Worm (Caenorhabditis elegans) whole organism, late embryonic: ENCODE data around the gene znfx-1.

ENCODE experiments used
- Y22D7AL.16 ChIP-seq: sonication (generic microtip); optimal IDR thresholded peaks from 2 replicates; lab custom pipeline; 2016; ENCODE audit warnings: missing genetic modification characterization, missing compliant biosample characterization
- ahr-1 ChIP-seq: sonication (generic microtip); optimal IDR thresholded peaks from 2 replicates; lab custom pipeline; 2016; ENCODE audit warnings: missing genetic modification characterization, missing compliant biosample characterization
- ama-1 ChIP-seq: fragments of 150-350 bp; optimal IDR thresholded peaks from 2 replicates; lab custom pipeline; 2014
- ceh-18 ChIP-seq: sonication (generic microtip); optimal IDR thresholded peaks from 2 replicates; lab custom pipeline; 2016; ENCODE audit warnings: missing genetic modification characterization, missing compliant biosample characterization
- ceh-19 ChIP-seq: fragments of 200-800 bp; sonication (Bioruptor generic); optimal IDR thresholded peaks from 2 replicates; lab custom pipeline; 2018; ENCODE audit warnings: mild to moderate bottlenecking, missing genetic modification characterization, missing compliant biosample characterization
- ceh-24 ChIP-seq: sonication (generic microtip); optimal IDR thresholded peaks from 2 replicates; lab custom pipeline; 2016; ENCODE audit warnings: mild to moderate bottlenecking, missing genetic modification characterization, missing compliant biosample characterization
- ceh-31 ChIP-seq: sonication (generic microtip); optimal IDR thresholded peaks from 2 replicates; lab custom pipeline; 2016; ENCODE audit warnings: missing genetic modification characterization, missing compliant biosample characterization
- ceh-34 ChIP-seq: sonication (generic microtip); optimal IDR thresholded peaks from 2 replicates; lab custom pipeline; 2016; ENCODE audit warnings: mild to moderate bottlenecking, missing genetic modification characterization, missing compliant biosample characterization
- ceh-45 ChIP-seq: fragments of 200-800 bp; sonication (Bioruptor generic); IDR thresholded peaks from 2 replicates; pipeline ENCODE4 v1.3.6; 2022; ENCODE audit warnings: missing genetic modification reagents, missing genetic modification characterization, missing compliant biosample characterization
- che-1 ChIP-seq: sonication (generic microtip); optimal IDR thresholded peaks from 2 replicates; lab custom pipeline; 2016; ENCODE audit warnings: mild to moderate bottlenecking, missing genetic modification characterization, missing compliant biosample characterization
- dmd-4 ChIP-seq: sonication (generic microtip); optimal IDR thresholded peaks from 2 replicates; lab custom pipeline; 2016; ENCODE audit warnings: borderline replicate concordance, missing genetic modification characterization, missing compliant biosample characterization
- dve-1 ChIP-seq: sonication (generic microtip); optimal IDR thresholded peaks from 2 replicates; lab custom pipeline; 2017; ENCODE audit warnings: antibody characterized with exemption, mild to moderate bottlenecking, missing genetic modification characterization, missing compliant biosample characterization
- elt-2 ChIP-seq: sonication (generic microtip); optimal IDR thresholded peaks from 2 replicates; lab custom pipeline; 2016; ENCODE audit warnings: missing genetic modification reagents, missing genetic modification characterization, missing compliant biosample characterization
- gmeb-2 ChIP-seq: sonication (generic microtip); optimal IDR thresholded peaks from 2 replicates; lab custom pipeline; 2016; ENCODE audit warnings: missing genetic modification characterization, inconsistent platforms, missing compliant biosample characterization
- hlh-30 ChIP-seq: sonication (generic microtip); optimal IDR thresholded peaks from 2 replicates; lab custom pipeline; 2017; ENCODE audit warnings: antibody characterized with exemption, missing genetic modification characterization, missing compliant biosample characterization; ENCODE audit not compliant: insufficient read depth
- hlh-6 ChIP-seq: sonication (generic microtip); optimal IDR thresholded peaks from 2 replicates; lab custom pipeline; 2016; ENCODE audit warnings: missing genotype, missing genetic modification characterization, missing compliant biosample characterization
- madf-2 ChIP-seq: sonication (generic microtip); optimal IDR thresholded peaks from 2 replicates; lab custom pipeline; 2017; ENCODE audit warnings: missing genetic modification characterization, missing compliant biosample characterization
- nfya-1 ChIP-seq: sonication (generic microtip); optimal IDR thresholded peaks from 2 replicates; lab custom pipeline; 2017; ENCODE audit warnings: missing genetic modification characterization, mild to moderate bottlenecking, missing compliant biosample characterization, antibody characterized with exemption, moderate library complexity
- nhr-232 ChIP-seq: sonication (generic microtip); optimal IDR thresholded peaks from 2 replicates; lab custom pipeline; 2016; ENCODE audit warnings: missing genetic modification characterization, missing compliant biosample characterization
- pag-3 ChIP-seq: sonication (generic microtip); optimal IDR thresholded peaks from 2 replicates; lab custom pipeline; 2016; ENCODE audit warnings: missing compliant biosample characterization, missing genetic modification characterization, borderline replicate concordance
- pat-9 ChIP-seq: fragments of 200-800 bp; sonication (Bioruptor generic); optimal IDR thresholded peaks from 2 replicates; lab custom pipeline; 2018; ENCODE audit warnings: mild to moderate bottlenecking, missing genetic modification characterization, moderate library complexity, missing compliant biosample characterization
- pha-2 ChIP-seq: sonication (generic microtip); optimal IDR thresholded peaks from 2 replicates; lab custom pipeline; 2017; ENCODE audit warnings: mild to moderate bottlenecking, missing genetic modification characterization, missing compliant biosample characterization
- pqm-1 ChIP-seq: sonication (generic microtip); optimal IDR thresholded peaks from 2 replicates; lab custom pipeline; 2016; ENCODE audit warnings: missing genetic modification characterization, missing compliant biosample characterization
- ref-2 ChIP-seq: sonication (generic microtip); optimal IDR thresholded peaks from 2 replicates; lab custom pipeline; 2016; ENCODE audit warnings: missing genetic modification characterization, missing compliant biosample characterization
- sdc-2 ChIP-seq: sonication (generic microtip); optimal IDR thresholded peaks from 2 replicates; lab custom pipeline; 2016; ENCODE audit warnings: missing genotype, missing genetic modification characterization, missing compliant biosample characterization
- sox-4 ChIP-seq: sonication (generic microtip); optimal IDR thresholded peaks from 2 replicates; lab custom pipeline; 2017; ENCODE audit warnings: mild to moderate bottlenecking, missing genetic modification characterization, inconsistent platforms, missing compliant biosample characterization
- syd-9 ChIP-seq: sonication (generic microtip); optimal IDR thresholded peaks from 2 replicates; lab custom pipeline; 2016; ENCODE audit warnings: mild to moderate bottlenecking, missing genetic modification characterization, moderate library complexity, missing compliant biosample characterization
- ttx-3 ChIP-seq: sonication (generic microtip); optimal IDR thresholded peaks from 2 replicates; lab custom pipeline; 2016; ENCODE audit warnings: missing genetic modification reagents, missing genetic modification characterization, missing compliant biosample characterization
- unc-3 ChIP-seq, 2 experiments: fragments of 200-800 bp in 1 of 2; sonication (Bioruptor generic) in 1 of 2; sonication (generic microtip) in 1 of 2; conservative IDR thresholded peaks in 1 of 2; optimal IDR thresholded peaks in 1 of 2; 2 replicates each; pipeline versions ENCODE4 v1.3.6 to Lab custom; 2016 to 2022; ENCODE audit warnings: missing compliant biosample characterization in 2 of 2, missing genetic modification characterization in 2 of 2, missing genetic modification reagents in 1 of 2
- unc-42 ChIP-seq: sonication (generic microtip); optimal IDR thresholded peaks from 2 replicates; lab custom pipeline; 2016; ENCODE audit warnings: missing genotype, missing genetic modification characterization, missing compliant biosample characterization
- unc-86 ChIP-seq: sonication (generic microtip); optimal IDR thresholded peaks from 2 replicates; lab custom pipeline; 2016; ENCODE audit warnings: missing genetic modification characterization, missing compliant biosample characterization
- zip-5 ChIP-seq: sonication (generic microtip); optimal IDR thresholded peaks from 2 replicates; lab custom pipeline; 2016; ENCODE audit warnings: missing genetic modification characterization, missing compliant biosample characterization
- ztf-16 ChIP-seq: sonication (generic microtip); optimal IDR thresholded peaks from 2 replicates; lab custom pipeline; 2017; ENCODE audit warnings: missing genetic modification characterization, missing compliant biosample characterization

znfx-1 gene

DNA sequence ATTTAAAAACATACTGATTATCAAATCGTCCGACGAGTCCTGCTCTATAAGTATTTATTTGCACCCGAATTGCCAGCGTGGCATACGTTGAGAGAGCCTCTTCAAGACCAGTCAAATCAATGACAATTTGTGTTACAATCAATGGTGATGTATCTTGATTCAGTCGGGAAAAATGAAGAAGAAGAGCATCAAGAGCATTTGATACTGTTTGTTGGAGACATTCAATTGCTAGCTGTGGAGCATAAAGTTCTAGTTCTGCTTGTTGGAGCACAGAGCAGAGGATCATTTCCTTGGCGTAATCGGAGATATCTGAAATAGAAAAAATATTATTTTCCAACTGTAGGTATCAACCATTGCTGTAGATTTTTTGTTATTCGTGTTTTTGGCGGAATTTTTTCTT lies 40.0 kb upstream of the znfx-1 start:
- TF ChIP-seq hlh-6 (tag; lab: Kevin White, UChicago) (no peak), ceh-24 (tag; lab: Kevin White, UChicago) (no peak), unc-3 (GFP tag; conservative IDR thresholded peaks at IDR 0.05; lab: Robert Waterston, UW) (no peak), unc-3 (tag; optimal IDR thresholded peaks at IDR 0.05; lab: Kevin White, UChicago) (no peak), ceh-31 (tag; lab: Kevin White, UChicago) (no peak), pha-2 (tag; lab: Kevin White, UChicago) (no peak), nfya-1 (tag; lab: Kevin White, UChicago) (no peak), gmeb-2 (tag; lab: Kevin White, UChicago) (no peak), ceh-18 (tag; lab: Kevin White, UChicago) (no peak)
- TF ChIP-seq, all 69 proteins: peak for 0

DNA sequence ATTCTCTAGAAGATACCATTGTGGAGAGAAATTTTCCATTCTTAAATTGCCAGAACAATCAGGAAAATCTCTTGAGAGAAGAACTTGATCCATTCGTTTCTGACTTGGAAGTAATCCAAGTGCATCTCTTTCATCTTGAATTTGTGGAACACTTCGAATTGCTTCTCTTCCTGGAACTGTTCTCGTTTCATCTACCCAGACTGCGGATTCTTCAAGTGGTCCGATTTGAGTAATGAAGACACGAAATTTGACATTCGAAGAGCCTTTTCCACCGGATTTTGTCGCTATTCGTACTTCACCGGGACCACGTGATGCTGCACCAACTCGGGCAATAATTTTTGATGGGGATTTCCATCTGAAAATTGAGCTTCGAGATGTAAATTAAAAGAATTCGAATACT lies 36.9 kb upstream of the znfx-1 start:
- TF ChIP-seq pat-9 (no peak), ceh-19 (GFP tag; lab: Kevin White, UChicago) (no peak), nfya-1 (tag; lab: Kevin White, UChicago) (no peak), syd-9 (tag; lab: Kevin White, UChicago) (no peak), madf-2 (tag; lab: Kevin White, UChicago) (no peak), hlh-30 (tag; lab: Kevin White, UChicago) (no peak), nhr-232 (tag; lab: Kevin White, UChicago) (no peak), Y22D7AL.16 (tag; lab: Kevin White, UChicago) (no peak), ceh-34 (tag; lab: Kevin White, UChicago) (no peak), ttx-3 (no peak), pag-3 (no peak), ama-1 (lab: Kevin White, UChicago) (no peak), pha-2 (tag; lab: Kevin White, UChicago) (no peak), sox-4 (tag; lab: Kevin White, UChicago) (no peak), ref-2 (tag; lab: Kevin White, UChicago) (no peak), ahr-1 (no peak), ceh-45 (no peak)

DNA sequence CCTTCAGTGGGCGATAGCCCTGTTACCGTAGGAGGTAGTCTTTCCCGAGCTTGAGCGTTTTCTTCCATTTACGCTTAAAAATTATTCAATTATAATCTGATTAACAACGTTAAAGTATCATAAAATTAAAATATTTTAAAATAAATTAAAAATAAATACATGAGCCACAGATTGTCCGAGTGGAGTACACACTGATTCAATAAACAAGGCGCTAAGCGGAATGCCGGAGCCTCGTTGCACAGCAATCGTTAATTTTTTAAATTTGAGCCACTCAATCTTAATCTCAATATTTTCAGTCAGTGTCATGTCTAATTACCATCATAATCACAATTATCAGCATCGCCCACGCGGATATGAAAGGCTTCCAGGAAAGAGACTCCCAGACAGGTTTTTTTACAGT lies 36.4 kb upstream of the znfx-1 start, which contains the start of the genes sec-5 and pir-1:
sec-5 (minus strand) TSS at position 73 of the 400 bp plus-strand sequence.
pir-1 (plus strand) TSS at position 221 of the 400 bp plus-strand sequence.
- TF ChIP-seq dve-1 (tag; lab: Kevin White, UChicago) (no peak), sdc-2 (tag; lab: Kevin White, UChicago) (no peak), ceh-19 (GFP tag; lab: Kevin White, UChicago) (no peak), che-1 (tag; lab: Kevin White, UChicago) (no peak), unc-42 (tag; lab: Kevin White, UChicago) (peak; percentile 38)

DNA sequence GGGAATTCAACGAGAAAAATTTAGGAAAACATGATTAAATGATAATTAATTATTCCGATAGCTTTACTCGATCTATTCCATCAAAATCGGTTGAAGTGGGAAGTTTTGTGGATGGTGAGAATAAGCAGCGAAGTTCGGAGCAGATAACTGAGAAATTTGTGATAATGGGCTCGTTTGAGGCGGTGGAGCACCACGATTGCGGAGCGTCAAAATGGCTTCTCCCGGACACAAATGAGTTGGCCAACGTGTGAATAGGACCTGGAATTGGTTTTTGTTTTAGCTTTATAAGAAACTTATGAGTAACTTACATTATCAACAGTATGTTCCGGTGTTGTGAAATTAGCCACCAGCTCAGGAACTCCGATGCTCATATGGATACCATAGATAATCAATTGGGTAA lies 34.6 kb upstream of the znfx-1 start:
- TF ChIP-seq unc-3 (GFP tag; conservative IDR thresholded peaks at IDR 0.05; lab: Robert Waterston, UW) (no peak), unc-3 (tag; optimal IDR thresholded peaks at IDR 0.05; lab: Kevin White, UChicago) (no peak), ztf-16 (tag; lab: Kevin White, UChicago) (no peak), unc-86 (no peak), ceh-45 (no peak), zip-5 (tag; lab: Kevin White, UChicago) (no peak), elt-2 (tag; lab: Kevin White, UChicago) (no peak), Y22D7AL.16 (tag; lab: Kevin White, UChicago) (no peak), dmd-4 (tag; lab: Kevin White, UChicago) (no peak)

DNA sequence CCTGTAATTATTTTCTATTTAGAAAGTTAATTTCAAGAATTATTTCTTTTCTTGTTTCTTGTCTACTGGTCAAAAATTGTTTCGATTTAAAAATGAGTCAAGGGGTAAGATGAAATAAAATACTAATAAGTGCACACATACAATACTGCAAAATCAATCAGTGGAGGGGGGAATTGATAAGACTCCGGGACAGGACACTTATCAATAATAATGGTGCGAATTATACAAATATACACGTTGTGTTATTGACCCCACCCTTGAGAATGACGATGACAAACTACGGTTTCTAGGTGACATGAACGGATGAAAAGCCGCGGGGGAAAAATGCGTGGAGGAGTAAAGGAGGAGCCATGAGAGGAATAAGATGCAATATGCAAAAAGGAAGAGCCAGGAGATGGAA lies 32.3 kb upstream of the znfx-1 start:
- TF ChIP-seq elt-2 (tag; lab: Kevin White, UChicago) (peak; percentile 62), pqm-1 (tag; lab: Kevin White, UChicago) (no peak)
